Fruit fly (Drosophila melanogaster) whole organism, embryonic: ENCODE measurements around the gene CG46523.
A peak's percentile ranks its signal among the peaks of the same experiment; 100 is the strongest.

ENCODE experiments used
- Atf6 ChIP-seq: fragments of 200-800 bp; sonication (Bioruptor generic); IDR thresholded peaks from 2 replicates; pipeline ENCODE4 v1.3.6; 2022; ENCODE audit warnings: missing biosample characterization, missing genetic modification characterization
- B-H1 ChIP-seq: fragments of 200-800 bp; sonication (Bioruptor generic); IDR thresholded peaks from 3 replicates; pipeline ENCODE4 v1.3.6; 2022; ENCODE audit warnings: missing biosample characterization, missing genetic modification characterization
- BEAF-32 ChIP-seq: fragments of 200-800 bp; sonication (Bioruptor generic); optimal IDR thresholded peaks from 3 replicates; lab custom pipeline; 2017; ENCODE audit warnings: missing biosample characterization, missing genetic modification characterization, mild to moderate bottlenecking, moderate library complexity, missing genetic modification reagents
- Bdp1 ChIP-seq: fragments of 200-800 bp; sonication (Bioruptor generic); optimal IDR thresholded peaks from 3 replicates; lab custom pipeline; 2016; ENCODE audit warnings: missing biosample characterization, missing genetic modification characterization
- Bgb ChIP-seq: fragments of 200-800 bp; sonication (Bioruptor generic); IDR thresholded peaks from 2 replicates; pipeline ENCODE4 v1.3.6; 2022; ENCODE audit warnings: missing biosample characterization, missing genetic modification characterization; ENCODE audit not compliant: partially characterized antibody
- C15 ChIP-seq: fragments of 200-800 bp; sonication (Bioruptor generic); IDR thresholded peaks from 3 replicates; pipeline ENCODE4 v1.3.6; 2022; ENCODE audit warnings: missing biosample characterization, missing genetic modification characterization
- CG11085 ChIP-seq: fragments of 200-800 bp; sonication (Bioruptor generic); IDR thresholded peaks from 2 replicates; pipeline ENCODE4 v1.3.6; 2022; ENCODE audit warnings: missing biosample characterization, missing genetic modification characterization
- CG11696 ChIP-seq: fragments of 200-800 bp; sonication (Bioruptor generic); IDR thresholded peaks from 2 replicates; pipeline ENCODE4 v1.3.6; 2022; ENCODE audit warnings: missing biosample characterization, missing genetic modification characterization
- CG1233 ChIP-seq: fragments of 200-800 bp; sonication (Bioruptor generic); optimal IDR thresholded peaks from 4 replicates; lab custom pipeline; 2018; ENCODE audit warnings: missing biosample characterization, mild to moderate bottlenecking, missing genetic modification characterization
- CG13624 ChIP-seq: fragments of 200-800 bp; sonication (Bioruptor generic); optimal IDR thresholded peaks from 2 replicates; lab custom pipeline; 2016; ENCODE audit warnings: missing biosample characterization, missing genetic modification characterization
- CG13894 ChIP-seq: fragments of 200-800 bp; sonication (Bioruptor generic); optimal IDR thresholded peaks from 3 replicates; lab custom pipeline; 2018; ENCODE audit warnings: missing biosample characterization, mild to moderate bottlenecking, missing genetic modification characterization, moderate library complexity
- CG14014 ChIP-seq: fragments of 200-800 bp; sonication (Bioruptor generic); IDR thresholded peaks from 2 replicates; pipeline ENCODE4 v1.3.6; 2022; ENCODE audit warnings: missing biosample characterization, missing genetic modification characterization
- CG2199 ChIP-seq: fragments of 200-800 bp; sonication (Bioruptor generic); IDR thresholded peaks from 3 replicates; pipeline ENCODE4 v1.3.6; 2022; ENCODE audit warnings: missing biosample characterization, missing genetic modification characterization
- CG30403 ChIP-seq: fragments of 200-800 bp; sonication (Bioruptor generic); optimal IDR thresholded peaks from 3 replicates; lab custom pipeline; 2016; ENCODE audit warnings: missing biosample characterization, missing genetic modification characterization
- CG3726 ChIP-seq: fragments of 200-800 bp; sonication (Bioruptor generic); IDR thresholded peaks from 3 replicates; pipeline ENCODE4, ENCODE4 v1.3.6; 2022; ENCODE audit warnings: missing biosample characterization, missing genetic modification characterization
- CG4282 ChIP-seq: fragments of 200-800 bp; sonication (Bioruptor generic); optimal IDR thresholded peaks from 2 replicates; lab custom pipeline; 2016; ENCODE audit warnings: missing biosample characterization, missing genetic modification characterization
- CG4328 ChIP-seq: fragments of 200-800 bp; sonication (Bioruptor generic); optimal IDR thresholded peaks from 3 replicates; lab custom pipeline; 2017; ENCODE audit warnings: missing biosample characterization, missing genetic modification reagents, missing genetic modification characterization
- CG7372 ChIP-seq: fragments of 200-800 bp; sonication (Bioruptor generic); IDR thresholded peaks from 2 replicates; pipeline ENCODE4 v1.3.6; 2022; ENCODE audit warnings: missing biosample characterization, missing genetic modification characterization
- CG7786 ChIP-seq: fragments of 200-800 bp; sonication (Bioruptor generic); optimal IDR thresholded peaks from 2 replicates; lab custom pipeline; 2016; ENCODE audit warnings: missing biosample characterization, missing genetic modification characterization
- CG7963 ChIP-seq: fragments of 200-800 bp; sonication (Bioruptor generic); IDR thresholded peaks from 3 replicates; pipeline ENCODE4 v1.3.6; 2022; ENCODE audit warnings: missing biosample characterization, missing genetic modification characterization; ENCODE audit not compliant: partially characterized antibody
- CG9727 ChIP-seq: fragments of 200-800 bp; sonication (Bioruptor generic); optimal IDR thresholded peaks from 3 replicates; lab custom pipeline; 2017; ENCODE audit warnings: missing biosample characterization, mild to moderate bottlenecking, missing genetic modification characterization
- D ChIP-seq, 2 experiments: fragments of 200-800 bp in 1 of 2; fragments of >200 bp in 1 of 2; sonication (Bioruptor generic) in 1 of 2; optimal IDR thresholded peaks; 2 replicates in 1 of 2; 3 replicates in 1 of 2; lab custom pipeline; 2017; ENCODE audit warnings: mild to moderate bottlenecking in 1 of 2, missing biosample characterization in 1 of 2, missing genetic modification characterization in 1 of 2, missing genetic modification reagents in 1 of 2
- Doc3 ChIP-seq: fragments of 200-800 bp; sonication (Bioruptor generic); IDR thresholded peaks from 3 replicates; pipeline ENCODE4 v1.3.6; 2022; ENCODE audit warnings: missing biosample characterization, missing genetic modification characterization; ENCODE audit not compliant: partially characterized antibody
- Hr3 ChIP-seq: fragments of 200-800 bp; sonication (Bioruptor generic); optimal IDR thresholded peaks from 3 replicates; lab custom pipeline; 2016; ENCODE audit warnings: missing biosample characterization, missing genetic modification characterization
- Mrtf ChIP-seq: fragments of 200-800 bp; sonication (Bioruptor generic); IDR thresholded peaks from 3 replicates; pipeline ENCODE4 v1.3.6; 2022; ENCODE audit warnings: missing biosample characterization, missing genetic modification characterization
- NC2β ChIP-seq: fragments of 200-800 bp; sonication (Bioruptor generic); optimal IDR thresholded peaks from 2 replicates; lab custom pipeline; 2016; ENCODE audit warnings: missing biosample characterization, missing genetic modification characterization
- Optix ChIP-seq: fragments of 200-800 bp; sonication (Bioruptor generic); IDR thresholded peaks from 3 replicates; pipeline ENCODE4 v1.3.6; 2022; ENCODE audit warnings: missing biosample characterization, missing genetic modification characterization
- Sox100B ChIP-seq: fragments of 200-800 bp; sonication (Bioruptor generic); optimal IDR thresholded peaks from 3 replicates; lab custom pipeline; 2018; ENCODE audit warnings: missing biosample characterization, mild to moderate bottlenecking, missing genetic modification characterization
- Stat92E ChIP-seq, 3 experiments: fragments of >200 bp in 2 of 3; fragments of 200-800 bp in 1 of 3; sonication (Bioruptor generic) in 1 of 3; optimal IDR thresholded peaks; 2 replicates each; lab custom pipeline; 2017 to 2019; ENCODE audit warnings: missing biosample characterization in 3 of 3, missing genetic modification characterization in 3 of 3, mild to moderate bottlenecking in 1 of 3, moderate library complexity in 1 of 3
- Xbp1 ChIP-seq: fragments of 200-800 bp; sonication (Bioruptor generic); optimal IDR thresholded peaks from 3 replicates; lab custom pipeline; 2016; ENCODE audit warnings: missing biosample characterization, mild to moderate bottlenecking, missing genetic modification characterization
- Xrp1 ChIP-seq: fragments of 200-800 bp; sonication (Bioruptor generic); IDR thresholded peaks from 2 replicates; pipeline ENCODE4 v1.3.6; 2022; ENCODE audit warnings: missing biosample characterization, missing genetic modification characterization
- al ChIP-seq: fragments of 200-800 bp; sonication (Bioruptor generic); IDR thresholded peaks from 2 replicates; pipeline ENCODE4 v1.3.6; 2022; ENCODE audit warnings: missing biosample characterization, missing genetic modification characterization
- bowl ChIP-seq: fragments of 200-800 bp; sonication (Bioruptor generic); IDR thresholded peaks from 2 replicates; pipeline ENCODE4 v1.3.6; 2022; ENCODE audit warnings: missing biosample characterization, missing genetic modification characterization
- crp ChIP-seq, 2 experiments: fragments of 200-800 bp; sonication (Bioruptor generic); optimal IDR thresholded peaks; 2 replicates in 1 of 2; 3 replicates in 1 of 2; lab custom pipeline; 2017; ENCODE audit warnings: missing biosample characterization in 2 of 2, missing genetic modification characterization in 2 of 2, mild to moderate bottlenecking in 1 of 2, moderate library complexity in 1 of 2
- ems ChIP-seq: fragments of 200-800 bp; sonication (Bioruptor generic); optimal IDR thresholded peaks from 3 replicates; lab custom pipeline; 2016; ENCODE audit warnings: missing biosample characterization, missing genetic modification characterization
- lov ChIP-seq, 2 experiments: fragments of 200-800 bp in 1 of 2; fragments of >200 bp in 1 of 2; sonication (Bioruptor generic) in 1 of 2; IDR thresholded peaks in 1 of 2; optimal IDR thresholded peaks in 1 of 2; 2 replicates in 1 of 2; 3 replicates in 1 of 2; pipeline versions ENCODE4 v1.3.6 to Lab custom; 2017 to 2022; ENCODE audit warnings: missing biosample characterization in 1 of 2, missing genetic modification characterization in 1 of 2
- mam ChIP-seq: fragments of 200-800 bp; sonication (Bioruptor generic); optimal IDR thresholded peaks from 3 replicates; lab custom pipeline; 2016; ENCODE audit warnings: missing biosample characterization, missing genetic modification characterization
- nau ChIP-seq: fragments of 200-800 bp; sonication (Bioruptor generic); optimal IDR thresholded peaks from 3 replicates; lab custom pipeline; 2017; ENCODE audit warnings: missing biosample characterization, mild to moderate bottlenecking, missing genetic modification characterization, missing genetic modification reagents
- onecut ChIP-seq: fragments of 200-800 bp; sonication (Bioruptor generic); IDR thresholded peaks from 2 replicates; pipeline ENCODE4 v1.3.6; 2022; ENCODE audit warnings: missing biosample characterization, missing genetic modification characterization
- pzg ChIP-seq: fragments of 200-800 bp; sonication (Bioruptor generic); optimal IDR thresholded peaks from 3 replicates; lab custom pipeline; 2018; ENCODE audit warnings: missing biosample characterization, mild to moderate bottlenecking, missing genetic modification characterization, moderate library complexity
- sens-2 ChIP-seq: fragments of 200-800 bp; sonication (Bioruptor generic); IDR thresholded peaks from 2 replicates; pipeline ENCODE4 v1.3.6; 2022; ENCODE audit warnings: missing biosample characterization, missing genetic modification characterization
- sim ChIP-seq: fragments of 200-800 bp; sonication (Bioruptor generic); IDR thresholded peaks from 2 replicates; pipeline ENCODE4 v1.3.6; 2022; ENCODE audit warnings: missing biosample characterization, missing genetic modification characterization
- sna ChIP-seq: fragments of 200-800 bp; sonication (Bioruptor generic); IDR thresholded peaks from 2 replicates; pipeline ENCODE4 v1.3.6; 2022; ENCODE audit warnings: missing biosample characterization, missing genetic modification characterization; ENCODE audit not compliant: partially characterized antibody
- tll ChIP-seq, 2 experiments: fragments of 200-800 bp in 1 of 2; fragments of >200 bp in 1 of 2; sonication (Bioruptor generic) in 1 of 2; optimal IDR thresholded peaks; 2 replicates each; lab custom pipeline; 2017 to 2019; ENCODE audit warnings: missing biosample characterization in 2 of 2, missing genetic modification characterization in 2 of 2, mild to moderate bottlenecking in 1 of 2, moderate library complexity in 1 of 2
- ttk ChIP-seq: fragments of 200-800 bp; sonication (Bioruptor generic); IDR thresholded peaks from 2 replicates; pipeline ENCODE4 v2.1.2; 2022; ENCODE audit warnings: missing biosample characterization, missing genetic modification characterization
- tx ChIP-seq: fragments of 200-800 bp; sonication (Bioruptor generic); optimal IDR thresholded peaks from 2 replicates; lab custom pipeline; 2016; ENCODE audit warnings: missing biosample characterization, missing genetic modification characterization
- usp ChIP-seq: fragments of >200 bp; optimal IDR thresholded peaks from 2 replicates; lab custom pipeline; 2017; ENCODE audit warnings: missing biosample characterization, missing genetic modification characterization
- wor ChIP-seq: fragments of 200-800 bp; sonication (Bioruptor generic); IDR thresholded peaks from 2 replicates; pipeline ENCODE4 v1.3.6; 2022; ENCODE audit warnings: missing biosample characterization, missing genetic modification characterization

CG46523 gene

DNA sequence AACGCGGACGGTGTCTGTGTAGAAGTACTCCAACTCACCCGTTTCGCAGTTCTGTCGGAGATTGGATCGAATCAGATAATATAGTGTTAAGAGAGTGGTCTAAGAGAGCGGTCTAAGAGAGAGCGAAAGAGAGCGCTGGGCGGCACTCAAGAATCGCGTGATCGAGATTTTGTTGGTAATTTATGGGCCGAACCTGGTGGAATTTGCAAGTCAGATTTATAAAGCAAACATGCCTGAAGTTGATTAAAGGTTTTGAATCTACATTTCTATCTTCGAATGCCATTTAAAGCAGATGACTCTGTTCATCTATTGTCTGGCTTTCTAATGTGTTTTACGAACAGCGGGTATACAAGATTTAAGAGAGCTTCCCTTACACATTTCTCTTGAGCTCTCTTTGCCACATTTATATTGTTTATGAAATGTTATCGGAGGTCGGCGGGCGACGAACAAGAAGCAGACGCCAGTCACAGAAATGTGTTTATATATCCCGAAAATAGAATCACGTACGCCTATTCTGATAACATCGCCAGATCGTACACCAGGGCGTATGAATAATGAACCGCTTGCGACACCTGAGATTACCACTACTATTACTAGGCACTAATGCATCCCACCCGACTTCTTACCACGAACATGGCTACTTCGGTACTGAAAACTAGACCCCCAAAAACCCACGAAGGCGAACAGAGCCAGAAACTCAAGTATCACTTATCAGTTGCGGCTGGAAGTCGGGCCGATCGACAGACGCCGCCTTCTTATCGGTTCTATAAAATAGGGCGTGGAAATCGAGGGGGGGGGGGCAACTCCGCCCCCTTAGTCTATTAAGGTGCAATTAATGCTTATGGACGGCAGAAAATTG, 28.8 kb upstream of the CG46523 start (continued):
- TF ChIP-seq bowl (no peak), Stat92E (GFP tag; optimal IDR thresholded peaks at IDR 0.05; lab: Kevin White, UChicago) (no peak), CG4282 (GFP tag; lab: Kevin White, UChicago) (no peak), onecut (GFP tag; lab: Robert Waterston, UW) (no peak), CG2199 (GFP tag; lab: Robert Waterston, UW) (0 out of 3 replicates have a peak, but pooled peaks have one; percentile 63), CG9727 (GFP tag; lab: Kevin White, UChicago) (no peak), sna (GFP tag; lab: Robert Waterston, UW) (no peak; the same call in 1 of the 2 replicates), Optix (no peak), mam (GFP tag; lab: Kevin White, UChicago) (no peak), CG11696 (GFP tag; lab: Robert Waterston, UW) (0 out of 2 replicates have a peak, but pooled peaks have one; percentile 8), NC2β (no peak), CG7372 (0 out of 2 replicates have a peak, but pooled peaks have one; percentile 33), CG11085 (GFP tag; lab: Robert Waterston, UW) (no peak), Xrp1 (no peak), wor (GFP tag; lab: Robert Waterston, UW) (no peak), tx (GFP tag; lab: Kevin White, UChicago) (no peak), CG13624 (GFP tag; lab: Kevin White, UChicago) (no peak), crp (GFP tag; optimal IDR thresholded peaks at IDR 0.05; lab: Kevin White, UChicago) (no peak), Xbp1 (GFP tag; lab: Kevin White, UChicago) (no peak), tll (GFP tag; optimal IDR thresholded peaks at IDR 0.05; lab: Kevin White, UChicago) (no peak), Atf6 (GFP tag; lab: Robert Waterston, UW) (0 out of 2 replicates have a peak, but pooled peaks have one; percentile 21), CG7786 (no peak), ttk (GFP tag; lab: Robert Waterston, UW) (no peak), Bdp1 (GFP tag; lab: Kevin White, UChicago) (no peak), CG3726 (GFP tag; lab: Robert Waterston, UW) (no peak), CG14014 (GFP tag; lab: Robert Waterston, UW) (no peak), C15 (GFP tag; lab: Robert Waterston, UW) (no peak), ems (GFP tag; lab: Kevin White, UChicago) (no peak), BEAF-32 (GFP tag; lab: Kevin White, UChicago) (no peak), pzg (GFP tag; lab: Kevin White, UChicago) (no peak), Bgb (GFP tag; lab: Robert Waterston, UW) (peak; percentile 36; the same call in 1 of the 2 replicates), al (GFP tag; lab: Robert Waterston, UW) (no peak), sim (GFP tag; lab: Robert Waterston, UW) (peak; percentile 18; the same call in 1 of the 2 replicates), usp (GFP tag; lab: Kevin White, UChicago) (no peak), Hr3 (no peak), CG13894 (peak; percentile 43), Mrtf (GFP tag; lab: Robert Waterston, UW) (no peak), CG30403 (GFP tag; lab: Kevin White, UChicago) (no peak), B-H1 (GFP tag; lab: Robert Waterston, UW) (no peak), nau (GFP tag; lab: Kevin White, UChicago) (no peak), CG1233 (GFP tag; lab: Kevin White, UChicago) (no peak), D (optimal IDR thresholded peaks at IDR 0.05; lab: Kevin White, UChicago) (no peak), D (GFP tag; optimal IDR thresholded peaks at IDR 0.05; lab: Kevin White, UChicago) (no peak), CG4328 (GFP tag; lab: Kevin White, UChicago) (no peak), sens-2 (peak; percentile 38; the same call in 1 of the 2 replicates), Sox100B (GFP tag; lab: Kevin White, UChicago) (no peak), lov (optimal IDR thresholded peaks at IDR 0.05; lab: Kevin White, UChicago) (no peak), lov (GFP tag; IDR thresholded peaks at IDR 0.05; lab: Robert Waterston, UW) (no peak), CG7963 (GFP tag; lab: Robert Waterston, UW) (no peak), Doc3 (GFP tag; lab: Robert Waterston, UW) (no peak)
